Worm (Caenorhabditis elegans): ENCODE results near the gene C40C9.4.

DNA sequence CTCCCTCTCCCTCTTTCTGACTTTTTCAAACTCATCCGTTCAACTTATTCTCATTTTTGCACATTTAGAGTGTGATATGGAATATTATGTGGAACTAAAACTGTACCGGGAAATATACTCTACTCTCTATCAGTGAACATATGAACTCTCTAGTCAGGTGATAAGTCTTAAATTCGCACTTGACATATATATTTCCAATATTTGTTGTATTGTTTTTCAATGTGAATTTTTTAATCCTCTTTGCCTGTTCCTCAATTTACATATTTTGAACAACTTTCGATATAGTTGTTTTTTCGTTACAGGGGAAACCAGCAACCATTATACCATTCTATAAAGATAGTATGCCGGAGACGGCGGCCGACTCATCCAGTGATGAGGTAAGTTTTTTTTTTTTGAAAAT lies 9.3 kb downstream of the C40C9.4 start, which contains the start of gene C04A11.1:
- no peak for TF ChIP-seq ceh-82 (tag; optimal IDR thresholded peaks at IDR 0.05)
- no peak for TF ChIP-seq egl-27 (tag; optimal IDR thresholded peaks at IDR 0.05)
- no peak for TF ChIP-seq nhr-12 (tag; optimal IDR thresholded peaks at IDR 0.05)
- TF ChIP-seq nhr-77 (tag; optimal IDR thresholded peaks at IDR 0.05) = no peak
- no peak for TF ChIP-seq zag-1 (tag; optimal IDR thresholded peaks at IDR 0.05)
- no peak for TF ChIP-seq fos-1 (tag; optimal IDR thresholded peaks at IDR 0.05)

Data from whole organism, L2 larva.